Fruit fly (Drosophila melanogaster): ENCODE measurements around the gene CHMP2B.
A peak's percentile ranks its signal among the peaks of the same experiment; 100 is the strongest.

Gene CHMP2B

DNA sequence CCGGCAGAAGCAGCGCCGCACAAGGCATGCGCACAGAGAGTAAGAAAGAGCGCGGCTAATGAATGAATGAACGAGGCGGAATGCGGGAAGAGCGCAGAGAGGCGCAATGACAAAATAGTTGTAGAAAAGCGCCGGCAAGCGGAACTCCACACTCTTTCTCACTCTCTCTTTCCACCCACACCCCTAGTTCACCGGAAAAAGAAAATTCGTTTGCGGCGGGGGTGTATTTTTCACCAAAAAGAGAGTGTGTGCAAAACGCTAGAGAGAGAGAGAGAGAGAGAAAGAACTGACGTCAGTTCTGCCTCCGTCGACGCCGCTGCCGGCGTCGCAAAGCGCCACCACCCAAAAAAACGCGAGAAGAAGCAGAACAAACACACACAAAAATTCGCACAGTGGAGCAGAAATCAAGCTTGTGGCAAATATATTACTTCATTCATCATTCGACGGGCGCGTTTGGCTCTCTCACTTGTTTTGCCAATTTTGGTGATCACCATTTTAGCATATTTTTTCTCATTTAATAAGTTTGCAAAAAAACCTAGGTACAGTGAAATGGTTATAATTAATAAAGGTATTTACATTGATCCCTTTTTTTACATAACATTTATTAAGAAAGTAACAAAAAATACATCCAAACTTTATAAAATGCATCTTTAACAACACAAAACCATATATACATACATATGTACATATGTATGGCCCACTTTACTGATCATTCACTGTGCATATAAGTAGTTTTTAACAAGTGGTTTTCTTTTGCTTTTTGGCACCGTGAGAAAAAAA is 45.6 kb downstream of the CHMP2B start:
- TF ChIP-seq trh (GFP tag; optimal IDR thresholded peaks at IDR 0.05) = peak; percentile 13
- TF ChIP-seq z (GFP tag; IDR thresholded peaks at IDR 0.05) = no peak
- peak; percentile 70 for TF ChIP-seq lab (GFP tag; optimal IDR thresholded peaks at IDR 0.05)
- TF ChIP-seq ind (GFP tag; optimal IDR thresholded peaks at IDR 0.05) = peak; percentile 60
- peak; percentile 43; the same call in 1 of the 2 replicates for TF ChIP-seq CG10366 (GFP tag; IDR thresholded peaks at IDR 0.05)
- TF ChIP-seq CG10462 (GFP tag; optimal IDR thresholded peaks at IDR 0.05) = peak; percentile 13
- TF ChIP-seq dimm (GFP tag; IDR thresholded peaks at IDR 0.05) = no peak
- peak; percentile 45 for TF ChIP-seq CG10654 (GFP tag; optimal IDR thresholded peaks at IDR 0.05)
- peak; percentile 64 for TF ChIP-seq CG9932 (GFP tag; IDR thresholded peaks at IDR 0.05)
- peak; percentile 36 for TF ChIP-seq caup (GFP tag; optimal IDR thresholded peaks at IDR 0.05; ENCODE audit: severe bottlenecking)
- TF ChIP-seq CG12744 (GFP tag; optimal IDR thresholded peaks at IDR 0.05) = peak; percentile 4
- no peak for TF ChIP-seq HLHmδ (GFP tag; optimal IDR thresholded peaks at IDR 0.05)
- peak; percentile 53; the same call in 1 of the 3 replicates for TF ChIP-seq CG11560 (tag; IDR thresholded peaks at IDR 0.05)
- peak; percentile 54 for TF ChIP-seq CG13287 (GFP tag; IDR thresholded peaks at IDR 0.05; ENCODE audit: partially characterized antibody)
- TF ChIP-seq HLH3B (GFP tag; IDR thresholded peaks at IDR 0.05) = 0 out of 2 replicates have a peak, but pooled peaks have one; percentile 14
- TF ChIP-seq zfh2 (GFP tag; optimal IDR thresholded peaks at IDR 0.05) = peak; percentile 48
- no peak for TF ChIP-seq grn (GFP tag; optimal IDR thresholded peaks at IDR 0.05)
- TF ChIP-seq fd64A (GFP tag; optimal IDR thresholded peaks at IDR 0.05) = peak; percentile 10
- TF ChIP-seq tna (GFP tag; IDR thresholded peaks at IDR 0.05; ENCODE audit: partially characterized antibody) = no peak
- peak; percentile 49; the same call in 1 of the 2 replicates for TF ChIP-seq CG14014 (GFP tag; IDR thresholded peaks at IDR 0.05)
- TF ChIP-seq Sry-δ (GFP tag; optimal IDR thresholded peaks at IDR 0.05) = no peak
- TF ChIP-seq aop (GFP tag; IDR thresholded peaks at IDR 0.05) = 0 out of 2 replicates have a peak, but pooled peaks have one; percentile 9
- peak; percentile 24 for TF ChIP-seq chn (GFP tag; optimal IDR thresholded peaks at IDR 0.05)
- TF ChIP-seq HLH54F (GFP tag; optimal IDR thresholded peaks at IDR 0.05) = peak; percentile 70
- peak; percentile 64 for TF ChIP-seq CG7839 (tag; optimal IDR thresholded peaks at IDR 0.05)
- TF ChIP-seq Dll (GFP tag; IDR thresholded peaks at IDR 0.05; ENCODE audit: partially characterized antibody) = peak; percentile 62; the same call in 3 of the 4 replicates
- peak; percentile 44 for TF ChIP-seq CG3847 (GFP tag; IDR thresholded peaks at IDR 0.05)
- peak; percentile 47 for TF ChIP-seq CG16815 (GFP tag; optimal IDR thresholded peaks at IDR 0.05)
- peak; percentile 37 for TF ChIP-seq Chrac-16 (GFP tag; optimal IDR thresholded peaks at IDR 0.05)
- peak; percentile 57; the same call in 1 of the 2 replicates for TF ChIP-seq hbn (GFP tag; IDR thresholded peaks at IDR 0.05; ENCODE audit: partially characterized antibody)
- TF ChIP-seq CG11723 (GFP tag; optimal IDR thresholded peaks at IDR 0.05) = peak; percentile 22
- TF ChIP-seq phol (tag; optimal IDR thresholded peaks at IDR 0.05) = peak; percentile 69
- peak; percentile 34 for TF ChIP-seq CG10274 (GFP tag; optimal IDR thresholded peaks at IDR 0.05)
- TF ChIP-seq CG31224 (GFP tag; IDR thresholded peaks at IDR 0.05) = 0 out of 2 replicates have a peak, but pooled peaks have one; percentile 17
- TF ChIP-seq NFAT (GFP tag; IDR thresholded peaks at IDR 0.05) = peak; percentile 77
- peak; percentile 38 for TF ChIP-seq jumu (GFP tag; optimal IDR thresholded peaks at IDR 0.05)
- TF ChIP-seq luna (GFP tag; optimal IDR thresholded peaks at IDR 0.05) = no peak
- TF ChIP-seq nerfin-1 (tag; optimal IDR thresholded peaks at IDR 0.05) = peak; percentile 90
- no peak for TF ChIP-seq danr (GFP tag; IDR thresholded peaks at IDR 0.05)
- TF ChIP-seq pzg (GFP tag; optimal IDR thresholded peaks at IDR 0.05) = no peak
- peak; percentile 68 for TF ChIP-seq HHEX (GFP tag; optimal IDR thresholded peaks at IDR 0.05)
- TF ChIP-seq Dad (GFP tag; optimal IDR thresholded peaks at IDR 0.05) = peak; percentile 7
- peak; percentile 56 for TF ChIP-seq CG18262 (tag; optimal IDR thresholded peaks at IDR 0.05)
- peak in 1 of 3 experiments; percentile 27 for TF ChIP-seq Stat92E (GFP tag; optimal IDR thresholded peaks at IDR 0.05)
- peak; percentile 83 for TF ChIP-seq CG17361 (GFP tag; IDR thresholded peaks at IDR 0.05)
- no peak for TF ChIP-seq amos (GFP tag; IDR thresholded peaks at IDR 0.05; ENCODE audit: partially characterized antibody)
- TF ChIP-seq zfh1 (GFP tag; IDR thresholded peaks at IDR 0.05) = 0 out of 3 replicates have a peak, but pooled peaks have one; percentile 20
- no peak for TF ChIP-seq Neu2 (GFP tag; optimal IDR thresholded peaks at IDR 0.05; ENCODE audit: borderline replicate concordance)

Measured in whole organism, embryonic.